Worm (Caenorhabditis elegans): ENCODE measurements around the gene frpr-1.

DNA sequence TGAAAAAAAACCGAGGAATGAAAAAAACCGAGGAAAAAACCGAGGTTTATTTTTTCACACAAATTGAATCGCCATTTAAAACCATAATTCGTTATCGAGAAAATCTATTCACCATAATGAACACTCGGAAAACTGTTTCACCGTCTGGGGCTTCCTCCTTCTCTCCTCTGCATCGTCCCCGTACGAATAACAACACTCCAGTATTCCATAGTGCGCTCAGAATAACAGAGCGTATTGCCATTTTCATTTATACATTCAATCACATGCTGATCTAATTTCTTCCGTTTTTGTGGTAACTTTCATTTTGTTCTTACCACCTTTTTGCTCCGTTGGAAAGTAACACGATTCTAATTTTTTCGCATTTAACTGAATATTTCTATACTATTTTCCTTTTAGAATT, 40.1 kb upstream of the frpr-1 start, which contains the start of gene C17H11.2:
- TF ChIP-seq ztf-11 (tag; optimal IDR thresholded peaks at IDR 0.05), result no peak
- TF ChIP-seq dmd-8 (GFP tag; IDR thresholded peaks at IDR 0.05), result no peak
- peak; percentile 46 for TF ChIP-seq nhr-28 (tag; optimal IDR thresholded peaks at IDR 0.05)
- TF ChIP-seq lsy-2 (tag; optimal IDR thresholded peaks at IDR 0.05), result no peak
- TF ChIP-seq F10B5.3 (tag; optimal IDR thresholded peaks at IDR 0.05), result no peak
- no peak for TF ChIP-seq nhr-76 (tag; optimal IDR thresholded peaks at IDR 0.05)
- no peak for TF ChIP-seq nhr-25 (tag; optimal IDR thresholded peaks at IDR 0.05; ENCODE audit: borderline replicate concordance, insufficient read depth)
- no peak for TF ChIP-seq nhr-42 (GFP tag; IDR thresholded peaks at IDR 0.05)
